Fruit fly (Drosophila melanogaster) whole organism, embryonic: Measurements from ENCODE around the gene Tg.

Source experiments
- ATbp ChIP-seq: fragments of 200-800 bp; sonication (Bioruptor generic); optimal IDR thresholded peaks from 2 replicates; lab custom pipeline; 2017; ENCODE audit warnings: missing biosample characterization, mild to moderate bottlenecking, missing genetic modification characterization, missing genetic modification reagents
- Atf-2 ChIP-seq: fragments of 200-800 bp; sonication (Bioruptor generic); optimal IDR thresholded peaks from 2 replicates; lab custom pipeline; 2016; ENCODE audit warnings: missing biosample characterization, missing genetic modification characterization
- Bgb ChIP-seq: fragments of 200-800 bp; sonication (Bioruptor generic); IDR thresholded peaks from 2 replicates; pipeline ENCODE4 v1.3.6; 2022; ENCODE audit warnings: missing biosample characterization, missing genetic modification characterization; ENCODE audit not compliant: partially characterized antibody
- BtbVII ChIP-seq: fragments of 200-800 bp; sonication (Bioruptor generic); optimal IDR thresholded peaks from 3 replicates; lab custom pipeline; 2017; ENCODE audit warnings: missing biosample characterization, mild to moderate bottlenecking, missing genetic modification characterization
- CG10267 ChIP-seq: fragments of 200-800 bp; sonication (Bioruptor generic); optimal IDR thresholded peaks from 2 replicates; lab custom pipeline; 2018; ENCODE audit warnings: missing biosample characterization, mild to moderate bottlenecking, missing genetic modification characterization, moderate library complexity
- CG11456 ChIP-seq: fragments of 200-800 bp; sonication (Bioruptor generic); IDR thresholded peaks from 3 replicates; pipeline ENCODE4 v1.3.6; 2022; ENCODE audit warnings: missing biosample characterization, missing genetic modification characterization
- CG12299 ChIP-seq: fragments of 200-800 bp; sonication (Bioruptor generic); optimal IDR thresholded peaks from 2 replicates; lab custom pipeline; 2018; ENCODE audit warnings: missing biosample characterization, mild to moderate bottlenecking, missing genetic modification characterization
- CG15269 ChIP-seq: fragments of 200-800 bp; sonication (Bioruptor generic); optimal IDR thresholded peaks from 2 replicates; lab custom pipeline; 2018; ENCODE audit warnings: missing biosample characterization, mild to moderate bottlenecking, missing genetic modification characterization, moderate library complexity
- CG1647 ChIP-seq: fragments of 200-800 bp; sonication (Bioruptor generic); optimal IDR thresholded peaks from 3 replicates; lab custom pipeline; 2016; ENCODE audit warnings: missing biosample characterization, missing genetic modification characterization
- CG17359 ChIP-seq: fragments of 200-800 bp; sonication (Bioruptor generic); optimal IDR thresholded peaks from 3 replicates; lab custom pipeline; 2018; ENCODE audit warnings: missing biosample characterization, mild to moderate bottlenecking, missing genetic modification characterization, moderate library complexity
- CG18619 ChIP-seq: fragments of 200-800 bp; sonication (Bioruptor generic); optimal IDR thresholded peaks from 3 replicates; lab custom pipeline; 2017; ENCODE audit warnings: missing biosample characterization, mild to moderate bottlenecking, missing genetic modification characterization
- CG2116 ChIP-seq: fragments of 200-800 bp; sonication (Bioruptor generic); optimal IDR thresholded peaks from 3 replicates; lab custom pipeline; 2018; ENCODE audit warnings: missing biosample characterization, mild to moderate bottlenecking, missing genetic modification characterization
- CG30403 ChIP-seq: fragments of 200-800 bp; sonication (Bioruptor generic); optimal IDR thresholded peaks from 3 replicates; lab custom pipeline; 2016; ENCODE audit warnings: missing biosample characterization, missing genetic modification characterization
- CG4617 ChIP-seq: fragments of 200-800 bp; sonication (Bioruptor generic); optimal IDR thresholded peaks from 3 replicates; lab custom pipeline; 2016; ENCODE audit warnings: missing biosample characterization, missing genetic modification characterization, borderline replicate concordance
- CG4854 ChIP-seq: fragments of 200-800 bp; sonication (Bioruptor generic); optimal IDR thresholded peaks from 2 replicates; lab custom pipeline; 2016; ENCODE audit warnings: missing biosample characterization, missing genetic modification characterization, inconsistent platforms
- CG6689 ChIP-seq: fragments of 200-800 bp; sonication (Bioruptor generic); IDR thresholded peaks from 2 replicates; pipeline ENCODE4 v1.3.6; 2022; ENCODE audit warnings: missing biosample characterization, missing genetic modification characterization
- CG6854 ChIP-seq: fragments of 200-800 bp; sonication (Bioruptor generic); optimal IDR thresholded peaks from 3 replicates; lab custom pipeline; 2017; ENCODE audit warnings: missing biosample characterization, mild to moderate bottlenecking, missing genetic modification characterization
- CG7271 ChIP-seq: fragments of 200-800 bp; sonication (Bioruptor generic); optimal IDR thresholded peaks from 2 replicates; lab custom pipeline; 2018; ENCODE audit warnings: missing biosample characterization, mild to moderate bottlenecking, missing genetic modification characterization, moderate library complexity
- CG8924 ChIP-seq: fragments of 200-800 bp; optimal IDR thresholded peaks from 3 replicates; lab custom pipeline; 2019; ENCODE audit warnings: missing biosample characterization, mild to moderate bottlenecking, missing genetic modification characterization, moderate library complexity
- D19A ChIP-seq: fragments of 200-800 bp; optimal IDR thresholded peaks from 3 replicates; lab custom pipeline; 2019; ENCODE audit warnings: missing biosample characterization, mild to moderate bottlenecking, missing genetic modification characterization, moderate library complexity
- Deaf1 ChIP-seq: fragments of 200-800 bp; optimal IDR thresholded peaks from 3 replicates; lab custom pipeline; 2019; ENCODE audit warnings: missing biosample characterization, mild to moderate bottlenecking, missing genetic modification characterization, moderate library complexity
- Dp ChIP-seq: fragments of 200-800 bp; sonication (Bioruptor generic); optimal IDR thresholded peaks from 2 replicates; lab custom pipeline; 2018; ENCODE audit warnings: missing biosample characterization, mild to moderate bottlenecking, missing genetic modification characterization, moderate library complexity
- Ets65A ChIP-seq: fragments of 200-800 bp; sonication (Bioruptor generic); peaks from one replicate; lab custom pipeline; 2016; ENCODE audit warnings: missing biosample characterization, missing genetic modification characterization
- Kr ChIP-seq: fragments of 200-800 bp; sonication (Bioruptor generic); optimal IDR thresholded peaks from 2 replicates; lab custom pipeline; 2017; ENCODE audit warnings: missing biosample characterization, mild to moderate bottlenecking, missing genetic modification characterization
- MESR4 ChIP-seq: fragments of 200-800 bp; sonication (Bioruptor generic); optimal IDR thresholded peaks from 2 replicates; lab custom pipeline; 2018; ENCODE audit warnings: missing biosample characterization, mild to moderate bottlenecking, missing genetic modification characterization, moderate library complexity
- Meics ChIP-seq: fragments of 200-800 bp; sonication (Bioruptor generic); optimal IDR thresholded peaks from 2 replicates; lab custom pipeline; 2017; ENCODE audit warnings: missing biosample characterization, mild to moderate bottlenecking, missing genetic modification characterization
- Mes4 ChIP-seq: fragments of 200-800 bp; sonication (Bioruptor generic); optimal IDR thresholded peaks from 2 replicates; lab custom pipeline; 2016; ENCODE audit warnings: missing biosample characterization, missing genetic modification characterization
- Mrtf ChIP-seq: fragments of 200-800 bp; sonication (Bioruptor generic); IDR thresholded peaks from 3 replicates; pipeline ENCODE4 v1.3.6; 2022; ENCODE audit warnings: missing biosample characterization, missing genetic modification characterization
- Oaz ChIP-seq: fragments of 200-800 bp; sonication (Bioruptor generic); IDR thresholded peaks from 2 replicates; pipeline ENCODE4 v1.3.6; 2022; ENCODE audit warnings: missing biosample characterization, missing genetic modification characterization
- PHDP ChIP-seq: fragments of 200-800 bp; sonication (Bioruptor generic); optimal IDR thresholded peaks from 3 replicates; lab custom pipeline; 2018; ENCODE audit warnings: missing biosample characterization, mild to moderate bottlenecking, missing genetic modification characterization, moderate library complexity
- Poxn ChIP-seq: fragments of 200-800 bp; sonication (Bioruptor generic); IDR thresholded peaks from 2 replicates; pipeline ENCODE4 v1.3.6; 2022; ENCODE audit warnings: missing biosample characterization, missing genetic modification characterization
- YL-1 ChIP-seq: fragments of 200-800 bp; sonication (Bioruptor generic); optimal IDR thresholded peaks from 3 replicates; lab custom pipeline; 2017; ENCODE audit warnings: missing biosample characterization, mild to moderate bottlenecking, missing genetic modification characterization
- cas ChIP-seq: fragments of 200-800 bp; sonication (Bioruptor generic); IDR thresholded peaks from 2 replicates; pipeline ENCODE4 v1.3.6; 2022; ENCODE audit warnings: missing biosample characterization, missing genetic modification characterization
- eyg ChIP-seq: fragments of 200-800 bp; sonication (Bioruptor generic); optimal IDR thresholded peaks from 3 replicates; lab custom pipeline; 2016; ENCODE audit warnings: missing biosample characterization, missing genetic modification characterization
- gt ChIP-seq: fragments of 200-800 bp; sonication (Bioruptor generic); IDR thresholded peaks from 2 replicates; pipeline ENCODE4 v1.3.6; 2022; ENCODE audit warnings: missing biosample characterization, missing genetic modification characterization
- hbn ChIP-seq: fragments of 200-800 bp; sonication (Bioruptor generic); IDR thresholded peaks from 2 replicates; pipeline ENCODE4 v1.3.6; 2022; ENCODE audit warnings: missing biosample characterization, missing genetic modification characterization; ENCODE audit not compliant: partially characterized antibody
- ken ChIP-seq: fragments of 200-800 bp; sonication (Bioruptor generic); IDR thresholded peaks from 3 replicates; pipeline ENCODE4 v1.3.6; 2022; ENCODE audit warnings: missing biosample characterization, missing genetic modification characterization
- knrl ChIP-seq: fragments of 200-800 bp; sonication (Bioruptor generic); IDR thresholded peaks from 3 replicates; pipeline ENCODE4 v1.3.6; 2022; ENCODE audit warnings: missing biosample characterization, missing genetic modification characterization; ENCODE audit not compliant: partially characterized antibody
- lilli ChIP-seq: fragments of 200-800 bp; sonication (Bioruptor generic); optimal IDR thresholded peaks from 3 replicates; lab custom pipeline; 2016; ENCODE audit warnings: missing biosample characterization, missing genetic modification characterization
- lmd ChIP-seq: fragments of 200-800 bp; sonication (Bioruptor generic); IDR thresholded peaks from 2 replicates; pipeline ENCODE4 v1.3.6; 2022; ENCODE audit warnings: missing biosample characterization, missing genetic modification characterization
- mirr ChIP-seq: fragments of 200-800 bp; sonication (Bioruptor generic); optimal IDR thresholded peaks from 3 replicates; lab custom pipeline; 2018; ENCODE audit warnings: missing biosample characterization, mild to moderate bottlenecking, missing genetic modification characterization
- pan ChIP-seq, 4 experiments: fragments of >200 bp in 3 of 4; fragments of 200-800 bp in 1 of 4; sonication (Bioruptor generic) in 1 of 4; optimal IDR thresholded peaks in 3 of 4; IDR thresholded peaks in 1 of 4; 2 replicates each; pipeline versions ENCODE4 v1.3.6 to Lab custom; 2017 to 2022; ENCODE audit warnings: missing biosample characterization in 2 of 4, missing genetic modification characterization in 2 of 4, mixed read lengths in 1 of 4
- pzg ChIP-seq: fragments of 200-800 bp; sonication (Bioruptor generic); optimal IDR thresholded peaks from 3 replicates; lab custom pipeline; 2018; ENCODE audit warnings: missing biosample characterization, mild to moderate bottlenecking, missing genetic modification characterization, moderate library complexity
- row ChIP-seq: fragments of 200-800 bp; sonication (Bioruptor generic); IDR thresholded peaks from 3 replicates; pipeline ENCODE4 v1.3.6; 2022; ENCODE audit warnings: missing biosample characterization, missing genetic modification characterization
- salm ChIP-seq: fragments of 200-800 bp; sonication (Bioruptor generic); optimal IDR thresholded peaks from 2 replicates; lab custom pipeline; 2018; ENCODE audit warnings: missing biosample characterization, mild to moderate bottlenecking, missing genetic modification characterization
- scrt ChIP-seq: fragments of 200-800 bp; sonication (Bioruptor generic); optimal IDR thresholded peaks from 2 replicates; lab custom pipeline; 2018; ENCODE audit warnings: missing biosample characterization, mild to moderate bottlenecking, missing genetic modification characterization, moderate library complexity
- so ChIP-seq: fragments of 200-800 bp; sonication (Bioruptor generic); IDR thresholded peaks from 3 replicates; pipeline ENCODE4 v1.3.6; 2022; ENCODE audit warnings: missing biosample characterization, missing genetic modification characterization
- sr ChIP-seq: fragments of 200-800 bp; sonication (Bioruptor generic); IDR thresholded peaks from 3 replicates; pipeline ENCODE4 v1.3.6; 2022; ENCODE audit warnings: missing biosample characterization, missing genetic modification characterization
- sug ChIP-seq: fragments of 200-800 bp; optimal IDR thresholded peaks from 2 replicates; lab custom pipeline; 2019; ENCODE audit warnings: missing biosample characterization, mild to moderate bottlenecking, missing genetic modification characterization, moderate library complexity
- toy ChIP-seq: fragments of 200-800 bp; sonication (Bioruptor generic); IDR thresholded peaks from 2 replicates; pipeline ENCODE4 v1.3.6; 2022; ENCODE audit warnings: missing biosample characterization, missing genetic modification characterization
- vfl ChIP-seq: fragments of 200-800 bp; sonication (Bioruptor generic); optimal IDR thresholded peaks from 2 replicates; lab custom pipeline; 2016; ENCODE audit warnings: missing biosample characterization, missing genetic modification characterization
- yki ChIP-seq: fragments of >200 bp; optimal IDR thresholded peaks from 3 replicates; lab custom pipeline; 2018

The Tg gene

DNA sequence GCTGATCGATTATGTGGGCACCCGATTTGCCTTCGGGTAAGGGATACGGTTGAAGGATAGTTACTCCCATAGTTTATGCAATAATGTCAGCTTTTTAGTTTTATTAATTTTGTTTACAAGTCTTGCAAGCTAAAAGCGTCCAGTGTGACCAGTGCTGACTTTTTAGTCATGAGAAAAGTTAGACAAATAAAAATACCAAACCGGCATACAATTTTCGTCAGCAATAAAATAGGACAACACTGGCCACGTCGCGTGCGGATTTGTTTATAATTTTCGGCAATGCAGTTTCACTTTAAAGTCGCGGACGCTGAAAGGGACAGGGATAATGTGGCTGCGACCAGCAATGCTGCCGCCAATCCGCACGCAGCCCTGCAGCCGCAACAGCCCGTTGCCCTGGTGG, 61.5 kb downstream of the Tg start, which contains the start of the genes MED20 and Trf:
Gene MED20 (minus strand): TSS at position 157 of the 400 bp plus-strand sequence.
Gene Trf (plus strand): TSS at position 204 of the 400 bp plus-strand sequence.
- TF ChIP-seq CG2116 (GFP tag; lab: Kevin White, UChicago), result no peak
- no peak for TF ChIP-seq Mrtf
- TF ChIP-seq CG18619 (GFP tag; lab: Kevin White, UChicago), result no peak
- TF ChIP-seq Atf-2 (GFP tag; lab: Kevin White, UChicago), result no peak
- no peak for TF ChIP-seq gt (GFP tag; lab: Robert Waterston, UW)
- no peak for TF ChIP-seq CG4854 (GFP tag; lab: Kevin White, UChicago)
- no peak for TF ChIP-seq Deaf1 (tag; lab: Kevin White, UChicago)
- TF ChIP-seq row, result peak; percentile 17; the same call in 1 of the 3 replicates
- TF ChIP-seq CG30403 (GFP tag; lab: Kevin White, UChicago), result no peak
- TF ChIP-seq CG1647 (GFP tag; lab: Kevin White, UChicago), result no peak
- no peak for TF ChIP-seq CG15269 (tag; lab: Kevin White, UChicago)
- peak; percentile 17 for TF ChIP-seq Dp (GFP tag; lab: Kevin White, UChicago)
- TF ChIP-seq Poxn (GFP tag; lab: Robert Waterston, UW), result no peak
- no peak for TF ChIP-seq lilli (GFP tag; lab: Kevin White, UChicago)
- TF ChIP-seq ATbp (GFP tag; lab: Kevin White, UChicago), result no peak
- no peak for TF ChIP-seq ken (GFP tag; lab: Robert Waterston, UW)
- no peak for TF ChIP-seq CG17359 (tag; lab: Kevin White, UChicago)
- no peak for TF ChIP-seq cas (GFP tag; lab: Robert Waterston, UW)
- no peak for TF ChIP-seq vfl (GFP tag; lab: Kevin White, UChicago)
- no peak for TF ChIP-seq eyg
- no peak for TF ChIP-seq yki (lab: Kevin White, UChicago)
- TF ChIP-seq YL-1, result peak; percentile 65
- TF ChIP-seq PHDP (tag; lab: Kevin White, UChicago), result no peak
- no peak for TF ChIP-seq CG11456 (GFP tag; lab: Robert Waterston, UW)
- TF ChIP-seq Ets65A (GFP tag; lab: Kevin White, UChicago), result no peak
- no peak for TF ChIP-seq hbn (GFP tag; lab: Robert Waterston, UW)
- no peak for TF ChIP-seq CG10267 (tag; lab: Kevin White, UChicago)
- TF ChIP-seq Mes4 (GFP tag; lab: Kevin White, UChicago), result no peak
- TF ChIP-seq sug (tag; lab: Kevin White, UChicago), result no peak
- no peak for TF ChIP-seq CG6689
- no peak for TF ChIP-seq Meics (GFP tag; lab: Kevin White, UChicago)
- TF ChIP-seq pan (optimal IDR thresholded peaks at IDR 0.05; lab: Kevin White, UChicago), result no peak
- TF ChIP-seq pan (GFP tag; optimal IDR thresholded peaks at IDR 0.05 in 1 of 2, IDR thresholded peaks at IDR 0.05 in 1 of 2), result no peak
- TF ChIP-seq toy (GFP tag; lab: Robert Waterston, UW), result no peak
- TF ChIP-seq CG8924 (tag; lab: Kevin White, UChicago), result peak; percentile 12
- TF ChIP-seq CG7271 (tag; lab: Kevin White, UChicago), result no peak
- no peak for TF ChIP-seq Oaz (GFP tag; lab: Robert Waterston, UW)
- TF ChIP-seq CG12299 (tag; lab: Kevin White, UChicago), result no peak
- TF ChIP-seq Kr, result no peak
- TF ChIP-seq sr (GFP tag; lab: Robert Waterston, UW), result no peak
- TF ChIP-seq D19A (tag; lab: Kevin White, UChicago), result no peak
- peak; percentile 29 for TF ChIP-seq MESR4 (GFP tag; lab: Kevin White, UChicago)
- no peak for TF ChIP-seq mirr
- TF ChIP-seq pzg (GFP tag; lab: Kevin White, UChicago), result peak; percentile 71
- no peak for TF ChIP-seq so (GFP tag; lab: Robert Waterston, UW)
- peak; percentile 49 for TF ChIP-seq CG4617 (GFP tag; lab: Kevin White, UChicago)
- TF ChIP-seq salm (tag; lab: Kevin White, UChicago), result no peak
- no peak for TF ChIP-seq BtbVII (GFP tag; lab: Kevin White, UChicago)
- no peak for TF ChIP-seq CG6854 (GFP tag; lab: Kevin White, UChicago)
- TF ChIP-seq Bgb (GFP tag; lab: Robert Waterston, UW), result no peak
- TF ChIP-seq scrt (GFP tag; lab: Kevin White, UChicago), result no peak
- no peak for TF ChIP-seq lmd
- no peak for TF ChIP-seq knrl (GFP tag; lab: Robert Waterston, UW)
